Worm (Caenorhabditis elegans): ENCODE measurements around the gene rpl-35.

The rpl-35 gene

DNA sequence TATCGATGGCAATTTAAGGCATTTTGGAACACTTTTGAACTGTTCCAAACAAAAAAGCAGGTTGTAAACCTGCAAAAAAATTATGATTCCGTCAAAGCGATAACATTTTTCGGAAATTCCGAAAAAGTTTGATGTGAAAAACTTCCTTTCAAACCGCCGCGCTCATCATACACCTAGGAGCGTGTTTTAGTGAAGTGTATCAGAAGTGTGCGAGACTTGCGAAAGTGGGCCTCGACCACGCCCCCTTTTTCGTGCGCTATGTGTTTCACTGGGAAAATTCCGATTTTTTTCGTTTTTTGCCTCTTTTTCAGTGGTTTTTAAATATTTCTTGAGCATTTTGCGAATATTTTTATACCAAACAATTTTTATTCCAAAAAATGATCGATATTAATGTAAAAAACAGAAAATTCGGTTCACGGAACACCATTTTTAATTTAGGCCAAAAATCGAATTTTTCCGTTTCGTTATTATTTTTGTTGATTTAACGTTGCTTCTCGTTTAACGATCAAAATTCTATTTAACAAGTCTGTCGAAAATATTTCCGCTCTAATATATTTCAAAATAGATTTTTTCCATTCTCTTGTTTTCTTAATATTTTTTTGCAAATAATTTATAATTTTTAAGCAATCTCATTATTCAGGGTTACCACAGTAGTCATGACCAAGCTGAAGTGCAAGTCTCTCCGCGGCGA lies at the start of gene rpl-35:
rpl-35 (plus strand) TSS at position 641 of the 691 bp plus-strand sequence.
- TF ChIP-seq tbx-37 (GFP tag; conservative IDR thresholded peaks at IDR 0.05) = peak; percentile 74
- peak; percentile 72 for TF ChIP-seq scrt-1 (GFP tag; IDR thresholded peaks at IDR 0.05)
- no peak for TF ChIP-seq aly-1 (tag; optimal IDR thresholded peaks at IDR 0.05)
- TF ChIP-seq hmbx-1 (tag; optimal IDR thresholded peaks at IDR 0.05) = peak; percentile 67
- peak; percentile 82 for TF ChIP-seq tbx-11 (GFP tag; IDR thresholded peaks at IDR 0.05)
- peak; percentile 64 for TF ChIP-seq ceh-36 (tag; optimal IDR thresholded peaks at IDR 0.05)
- TF ChIP-seq ets-7 (tag; optimal IDR thresholded peaks at IDR 0.05) = peak; percentile 56
- peak; percentile 80 for TF ChIP-seq flt-1 (GFP tag; IDR thresholded peaks at IDR 0.05)
- TF ChIP-seq hmg-4 (GFP tag; optimal IDR thresholded peaks at IDR 0.05) = no peak
- TF ChIP-seq sea-1 (GFP tag; conservative IDR thresholded peaks at IDR 0.05) = peak; percentile 77
- TF ChIP-seq hnd-1 (tag; optimal IDR thresholded peaks at IDR 0.05) = peak; percentile 52
- TF ChIP-seq pes-1 (GFP tag; IDR thresholded peaks at IDR 0.05) = peak; percentile 77
- TF ChIP-seq ama-1 (optimal IDR thresholded peaks at IDR 0.05) = no peak
- peak; percentile 49 for TF ChIP-seq ceh-13 (GFP tag; optimal IDR thresholded peaks at IDR 0.05)
- peak; percentile 41 for TF ChIP-seq tra-4 (tag; optimal IDR thresholded peaks at IDR 0.05)
- peak; percentile 50 for TF ChIP-seq B0310.2 (tag; optimal IDR thresholded peaks at IDR 0.05)
- peak; percentile 98 for TF ChIP-seq F13C5.2 (tag; optimal IDR thresholded peaks at IDR 0.05)

DNA sequence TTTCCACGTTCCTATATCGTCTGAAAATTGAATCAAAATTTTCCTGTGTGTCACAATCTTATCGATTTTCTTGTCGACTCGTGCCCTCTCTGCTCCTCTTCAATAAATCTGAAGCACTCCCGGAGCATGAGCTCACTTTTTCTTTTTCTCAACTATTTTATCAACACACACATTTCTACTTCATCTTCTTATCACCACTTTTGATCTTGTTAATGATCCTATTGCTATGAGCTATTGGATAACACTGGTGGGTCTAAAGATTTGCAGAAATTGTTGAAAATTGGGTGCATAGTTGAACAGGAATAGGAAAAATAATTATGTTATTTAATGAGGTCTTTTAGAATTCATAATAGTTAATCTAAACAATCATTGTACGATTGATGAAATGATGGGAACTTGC lies 49.7 kb upstream of the rpl-35 start:
- TF ChIP-seq B0310.2 (tag; optimal IDR thresholded peaks at IDR 0.05) (no peak), ets-7 (tag; optimal IDR thresholded peaks at IDR 0.05) (no peak), sea-1 (GFP tag; conservative IDR thresholded peaks at IDR 0.05) (no peak), hnd-1 (tag; optimal IDR thresholded peaks at IDR 0.05) (no peak), tbx-11 (GFP tag; IDR thresholded peaks at IDR 0.05) (no peak), aly-1 (tag; optimal IDR thresholded peaks at IDR 0.05) (no peak), ama-1 (optimal IDR thresholded peaks at IDR 0.05) (no peak), flt-1 (GFP tag; IDR thresholded peaks at IDR 0.05) (no peak), hmbx-1 (tag; optimal IDR thresholded peaks at IDR 0.05) (no peak), tbx-37 (GFP tag; conservative IDR thresholded peaks at IDR 0.05) (no peak)

DNA sequence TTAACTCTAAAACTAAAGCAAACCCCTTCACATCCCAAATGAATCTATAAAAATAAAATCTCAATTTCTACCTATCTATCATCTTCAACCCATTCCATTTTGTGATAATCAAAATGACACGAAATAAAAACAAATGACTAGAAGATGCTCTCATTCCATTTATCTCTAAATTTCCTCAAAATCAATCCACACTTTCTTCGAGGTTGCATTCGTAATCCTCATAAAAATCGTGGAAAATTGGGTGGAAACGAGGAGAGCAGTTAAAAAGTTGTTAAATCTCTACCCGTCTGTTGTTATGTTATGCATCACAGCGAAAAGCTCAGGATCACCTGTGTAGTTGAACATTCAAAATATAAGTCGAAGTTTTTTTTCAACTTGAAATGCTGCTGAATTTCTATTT lies 48.0 kb upstream of the rpl-35 start:
- no peak for TF ChIP-seq B0310.2 (tag; optimal IDR thresholded peaks at IDR 0.05)
- no peak for TF ChIP-seq tbx-11 (GFP tag; IDR thresholded peaks at IDR 0.05)
- no peak for TF ChIP-seq ama-1 (optimal IDR thresholded peaks at IDR 0.05)
- TF ChIP-seq sea-1 (GFP tag; conservative IDR thresholded peaks at IDR 0.05) = no peak
- TF ChIP-seq pes-1 (GFP tag; IDR thresholded peaks at IDR 0.05) = no peak
- no peak for TF ChIP-seq tra-4 (tag; optimal IDR thresholded peaks at IDR 0.05)
- TF ChIP-seq hmg-4 (GFP tag; optimal IDR thresholded peaks at IDR 0.05) = no peak
- no peak for TF ChIP-seq F13C5.2 (tag; optimal IDR thresholded peaks at IDR 0.05)
- TF ChIP-seq hnd-1 (tag; optimal IDR thresholded peaks at IDR 0.05) = no peak
- TF ChIP-seq ceh-36 (tag; optimal IDR thresholded peaks at IDR 0.05) = no peak
- TF ChIP-seq hmbx-1 (tag; optimal IDR thresholded peaks at IDR 0.05) = no peak
- TF ChIP-seq flt-1 (GFP tag; IDR thresholded peaks at IDR 0.05) = no peak
- TF ChIP-seq ceh-13 (GFP tag; optimal IDR thresholded peaks at IDR 0.05) = no peak
- TF ChIP-seq tbx-37 (GFP tag; conservative IDR thresholded peaks at IDR 0.05) = no peak
- TF ChIP-seq aly-1 (tag; optimal IDR thresholded peaks at IDR 0.05) = no peak
- no peak for TF ChIP-seq ets-7 (tag; optimal IDR thresholded peaks at IDR 0.05)
- TF ChIP-seq scrt-1 (GFP tag; IDR thresholded peaks at IDR 0.05) = no peak

DNA sequence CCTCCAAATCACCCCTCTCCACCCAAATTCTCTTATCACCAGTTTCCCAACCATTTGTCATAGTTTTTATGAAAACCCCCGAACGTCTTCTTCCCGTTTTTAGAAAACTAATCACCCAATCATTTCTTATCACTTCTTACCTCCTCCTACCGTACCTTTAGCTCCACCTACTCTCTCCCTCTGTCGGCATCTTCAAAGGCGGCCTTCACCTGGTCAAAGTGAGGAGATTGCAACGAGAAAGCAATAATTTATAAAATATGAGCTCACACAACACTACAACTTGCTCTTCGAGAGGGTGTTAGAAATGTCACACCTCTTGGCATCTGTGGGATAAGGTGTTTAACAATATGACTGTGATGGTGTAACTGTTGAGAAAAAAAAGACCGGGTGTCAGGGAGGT lies 45.9 kb upstream of the rpl-35 start:
- TF ChIP-seq B0310.2 (tag; optimal IDR thresholded peaks at IDR 0.05) = no peak
- no peak for TF ChIP-seq sea-1 (GFP tag; conservative IDR thresholded peaks at IDR 0.05)
- TF ChIP-seq ceh-13 (GFP tag; optimal IDR thresholded peaks at IDR 0.05) = no peak
- TF ChIP-seq F13C5.2 (tag; optimal IDR thresholded peaks at IDR 0.05) = no peak
- TF ChIP-seq tra-4 (tag; optimal IDR thresholded peaks at IDR 0.05) = no peak
- no peak for TF ChIP-seq tbx-37 (GFP tag; conservative IDR thresholded peaks at IDR 0.05)
- no peak for TF ChIP-seq ceh-36 (tag; optimal IDR thresholded peaks at IDR 0.05)
- TF ChIP-seq hmg-4 (GFP tag; optimal IDR thresholded peaks at IDR 0.05) = no peak
- TF ChIP-seq ets-7 (tag; optimal IDR thresholded peaks at IDR 0.05) = no peak
- TF ChIP-seq aly-1 (tag; optimal IDR thresholded peaks at IDR 0.05) = no peak
- TF ChIP-seq ama-1 (optimal IDR thresholded peaks at IDR 0.05) = no peak

DNA sequence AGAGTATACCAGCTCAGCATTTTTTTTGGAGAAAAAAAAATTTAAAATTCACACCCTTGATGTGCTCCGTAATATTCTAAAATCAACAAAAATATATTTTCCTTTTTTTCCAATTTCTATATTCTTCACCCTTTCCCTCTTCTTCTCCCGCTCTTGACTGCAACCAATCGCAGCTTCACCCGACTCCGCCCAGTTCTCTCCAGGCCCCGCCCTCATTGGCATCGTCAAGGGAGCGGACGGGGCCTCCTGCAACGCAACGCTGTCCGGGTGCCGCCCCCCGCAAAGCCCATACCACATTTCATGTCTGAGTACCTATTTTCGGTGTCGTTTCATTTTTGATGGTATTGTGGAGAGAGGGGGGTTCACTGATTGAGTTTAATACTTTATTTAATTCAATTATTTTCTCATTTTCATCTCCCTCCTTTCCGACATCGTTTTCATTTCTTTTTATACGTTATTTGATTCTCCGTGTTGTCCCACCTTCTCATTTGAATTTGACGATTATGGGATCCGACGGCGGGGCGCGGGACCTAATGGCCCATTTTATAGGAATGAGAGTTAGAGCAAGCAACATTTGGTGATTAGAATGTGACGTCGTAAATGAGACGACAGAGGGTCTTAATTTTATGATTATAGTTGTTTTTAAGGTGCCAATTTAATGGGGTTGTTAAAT lies 42.6 kb upstream of the rpl-35 start:
- no peak for TF ChIP-seq F13C5.2 (tag; optimal IDR thresholded peaks at IDR 0.05)
- TF ChIP-seq ceh-13 (GFP tag; optimal IDR thresholded peaks at IDR 0.05) = no peak
- no peak for TF ChIP-seq scrt-1 (GFP tag; IDR thresholded peaks at IDR 0.05)
- no peak for TF ChIP-seq flt-1 (GFP tag; IDR thresholded peaks at IDR 0.05)
- no peak for TF ChIP-seq aly-1 (tag; optimal IDR thresholded peaks at IDR 0.05)
- no peak for TF ChIP-seq hnd-1 (tag; optimal IDR thresholded peaks at IDR 0.05)
- no peak for TF ChIP-seq hmbx-1 (tag; optimal IDR thresholded peaks at IDR 0.05)
- no peak for TF ChIP-seq B0310.2 (tag; optimal IDR thresholded peaks at IDR 0.05)

DNA sequence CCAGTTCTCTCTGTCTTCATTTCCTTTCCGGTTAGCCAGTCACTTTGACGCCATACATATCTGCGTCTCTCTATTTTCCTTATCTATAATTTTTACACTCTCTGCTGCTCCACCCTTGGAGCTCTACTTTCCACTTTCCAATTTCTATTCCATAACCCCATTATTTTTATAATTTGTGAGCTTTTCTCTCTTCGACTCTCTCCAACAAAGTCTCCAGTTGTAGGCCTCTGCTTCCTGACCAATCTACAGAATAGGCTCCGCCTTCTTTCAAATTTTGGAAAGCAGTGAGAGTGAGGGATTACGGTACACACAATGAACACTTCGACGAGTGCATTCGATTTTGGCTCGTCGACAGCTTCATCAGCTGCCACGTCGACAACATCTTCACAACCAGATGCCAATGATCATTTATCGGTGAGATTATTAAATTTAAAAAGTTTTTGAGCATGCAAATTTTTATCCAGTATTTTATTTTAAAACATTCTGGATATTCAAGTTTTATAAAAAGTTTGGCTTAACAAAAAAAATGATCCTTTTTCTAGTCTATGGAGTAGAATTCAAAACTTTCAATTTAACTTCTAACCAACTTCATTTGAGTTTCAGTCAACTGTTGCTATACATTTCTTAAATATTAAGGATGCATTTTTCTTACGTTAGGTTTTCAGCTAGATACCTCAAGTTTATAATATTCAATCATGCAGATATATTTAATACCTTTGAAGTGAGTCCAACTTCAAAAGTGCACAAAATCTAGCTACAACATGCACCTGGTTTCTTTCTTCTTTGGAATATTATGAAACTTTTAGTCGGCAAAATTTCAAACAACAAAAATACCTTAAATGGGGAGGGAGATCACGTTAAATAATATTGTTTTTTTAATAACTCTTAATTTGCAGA lies 40.5 kb upstream of the rpl-35 start, which contains the start of gene egl-5:
egl-5 (plus strand) TSS at position 216 of the 897 bp plus-strand sequence.
- TF ChIP-seq hmbx-1 (tag; optimal IDR thresholded peaks at IDR 0.05) = no peak
- TF ChIP-seq ceh-13 (GFP tag; optimal IDR thresholded peaks at IDR 0.05) = no peak

DNA sequence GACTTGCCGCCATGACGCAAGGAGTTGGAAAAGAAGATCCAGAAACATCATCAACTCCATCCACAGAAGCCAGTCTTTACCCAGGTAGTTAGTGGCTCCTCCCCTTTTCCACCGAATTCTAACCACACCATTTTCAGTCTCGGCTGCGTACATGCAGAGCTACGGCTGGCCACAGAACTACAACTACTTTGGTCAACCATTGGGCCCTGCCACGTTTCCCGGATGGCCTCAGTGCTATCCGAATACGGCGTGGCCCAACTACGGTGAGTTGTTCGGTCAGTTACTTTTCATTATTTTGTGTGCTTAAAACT lies 39.9 kb upstream of the rpl-35 start:
- TF ChIP-seq tra-4 (tag; optimal IDR thresholded peaks at IDR 0.05) = no peak
